Worm (Caenorhabditis elegans) whole organism, L3 larva: ENCODE data around the gene clec-170.

Experiments
- ama-1 ChIP-seq: fragments of 150-350 bp; optimal IDR thresholded peaks from 2 replicates; lab custom pipeline; 2018
- fkh-10 ChIP-seq: sonication (generic microtip); optimal IDR thresholded peaks from 2 replicates; lab custom pipeline; 2017; ENCODE audit warnings: missing biosample characterization, missing genetic modification reagents, missing genetic modification characterization
- jun-1 ChIP-seq: fragments of 150-350 bp; optimal IDR thresholded peaks from 2 replicates; lab custom pipeline; 2014; ENCODE audit warnings: missing biosample characterization, missing genetic modification reagents, missing genetic modification characterization
- nfya-1 ChIP-seq: sonication (generic microtip); optimal IDR thresholded peaks from 2 replicates; lab custom pipeline; 2017; ENCODE audit warnings: missing genetic modification characterization, mild to moderate bottlenecking, missing compliant biosample characterization, antibody characterized with exemption, moderate library complexity; ENCODE audit not compliant: insufficient read depth
- nhr-77 ChIP-seq: fragments of 150-350 bp; optimal IDR thresholded peaks from 2 replicates; lab custom pipeline; 2014; ENCODE audit warnings: missing biosample characterization, missing genetic modification characterization
- pqm-1 ChIP-seq: fragments of 150-350 bp; optimal IDR thresholded peaks from 2 replicates; lab custom pipeline; 2017; ENCODE audit warnings: missing biosample characterization, missing genetic modification characterization, inconsistent platforms
- tbx-2 ChIP-seq: sonication (generic microtip); optimal IDR thresholded peaks from 2 replicates; lab custom pipeline; 2016; ENCODE audit warnings: mild to moderate bottlenecking, missing genetic modification characterization, missing compliant biosample characterization

DNA sequence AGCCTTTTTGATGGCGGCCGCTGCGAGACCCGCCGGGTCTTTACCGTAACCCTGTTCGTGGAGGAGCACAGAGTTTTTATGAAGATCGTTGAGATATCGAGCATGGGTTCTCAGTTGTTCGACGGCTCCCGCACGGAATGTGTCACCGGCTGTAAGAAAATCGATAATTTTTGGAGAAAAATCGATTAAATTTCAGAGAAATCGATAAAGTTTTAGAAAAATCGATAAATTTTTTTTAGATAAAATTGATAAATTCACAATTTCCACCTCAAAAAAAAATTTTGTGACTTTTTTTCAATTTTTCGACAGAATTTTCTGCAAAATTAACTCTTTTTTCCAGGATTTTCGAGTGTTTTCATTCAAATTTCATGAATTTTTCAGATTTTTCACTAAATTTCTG, 31.9 kb upstream of the clec-170 start:
- TF ChIP-seq pqm-1 (tag; lab: Kevin White, UChicago) (no peak), nfya-1 (tag; lab: Kevin White, UChicago) (no peak), jun-1 (tag; lab: Kevin White, UChicago) (no peak), ama-1 (lab: Kevin White, UChicago) (no peak), tbx-2 (no peak), nhr-77 (tag; lab: Kevin White, UChicago) (no peak), fkh-10 (no peak)
